Fruit fly (Drosophila melanogaster): ENCODE results near the gene ftz.

Gene ftz

DNA sequence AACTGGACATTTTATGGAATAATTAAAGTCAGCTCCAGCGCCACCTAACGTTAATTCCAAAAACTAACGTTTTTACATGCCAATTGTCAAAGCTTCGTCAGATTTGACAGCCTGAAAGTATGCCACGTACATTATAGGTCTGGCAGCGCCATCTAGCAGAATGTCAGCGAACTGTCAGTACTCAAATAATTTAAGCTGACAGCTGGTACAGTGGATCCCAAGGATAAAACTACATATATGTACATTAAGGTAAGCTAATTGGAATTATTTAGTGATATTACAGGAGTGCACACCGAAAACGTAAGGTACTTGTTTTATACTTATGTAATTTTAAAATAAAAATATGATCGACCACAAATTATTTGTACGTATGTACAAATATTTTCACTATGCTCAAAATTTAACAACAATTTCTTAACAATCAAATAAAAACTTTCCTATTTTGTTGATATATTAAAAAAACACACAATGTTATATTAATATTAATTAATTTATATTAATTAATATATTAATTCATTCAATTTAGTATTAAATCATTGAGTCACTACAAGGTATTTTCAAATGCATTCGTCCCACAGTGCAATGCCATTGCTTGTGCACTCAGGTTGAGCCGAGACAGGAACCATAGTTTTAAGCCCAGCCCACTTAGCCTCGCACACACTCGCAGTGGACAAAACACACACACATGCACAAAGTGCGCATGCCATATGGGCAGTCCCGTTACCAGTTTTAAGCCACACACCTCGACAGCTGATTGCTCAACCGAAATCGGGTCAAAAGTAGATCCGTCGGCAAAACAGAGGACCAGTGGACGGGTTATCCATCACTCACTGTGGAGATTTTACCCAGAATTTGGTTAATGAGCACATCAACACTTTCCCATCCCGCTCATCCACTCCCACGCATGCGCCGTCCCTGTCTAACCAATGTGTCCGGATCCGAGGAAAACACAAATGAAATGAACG, 48.4 kb downstream of the ftz start:
- peak; percentile 54 for TF ChIP-seq h (GFP tag; optimal IDR thresholded peaks at IDR 0.05)
- TF ChIP-seq HLH106 (tag; optimal IDR thresholded peaks at IDR 0.05): peak; percentile 78
- TF ChIP-seq Sp1 (GFP tag; optimal IDR thresholded peaks at IDR 0.05): peak; percentile 83
- TF ChIP-seq psq (GFP tag; optimal IDR thresholded peaks at IDR 0.05): peak; percentile 71
- TF ChIP-seq fru (GFP tag; optimal IDR thresholded peaks at IDR 0.05): peak; percentile 69
- peak; percentile 45 for TF ChIP-seq Hnf4 (GFP tag; optimal IDR thresholded peaks at IDR 0.05)
- peak; percentile 47 for TF ChIP-seq Hr83 (GFP tag; optimal IDR thresholded peaks at IDR 0.05; ENCODE audit: poor library complexity, severe bottlenecking)
- peak; percentile 12 for TF ChIP-seq ey (GFP tag; optimal IDR thresholded peaks at IDR 0.05)
- TF ChIP-seq dmrt93B (GFP tag; optimal IDR thresholded peaks at IDR 0.05): peak; percentile 50
- no peak for TF ChIP-seq Rel (GFP tag; optimal IDR thresholded peaks at IDR 0.05)
- no peak for TF ChIP-seq Rel (tag; optimal IDR thresholded peaks at IDR 0.05)
- no peak for TF ChIP-seq Mio (GFP tag; optimal IDR thresholded peaks at IDR 0.05)
- TF ChIP-seq rgr (GFP tag; optimal IDR thresholded peaks at IDR 0.05): peak; percentile 74
- TF ChIP-seq Myc (optimal IDR thresholded peaks at IDR 0.05): peak; percentile 94
- TF ChIP-seq usp (GFP tag; optimal IDR thresholded peaks at IDR 0.05): no peak
- TF ChIP-seq woc (GFP tag; optimal IDR thresholded peaks at IDR 0.05): peak; percentile 47
- TF ChIP-seq foxo (GFP tag; optimal IDR thresholded peaks at IDR 0.05): peak in 1 of 2 experiments; percentile 72
- peak; percentile 73 for TF ChIP-seq OdsH (GFP tag; optimal IDR thresholded peaks at IDR 0.05)
- TF ChIP-seq brk (GFP tag; optimal IDR thresholded peaks at IDR 0.05): peak; percentile 72
- no peak for TF ChIP-seq tai (GFP tag; optimal IDR thresholded peaks at IDR 0.05)
- peak; percentile 10 for TF ChIP-seq br (GFP tag; optimal IDR thresholded peaks at IDR 0.05)
- TF ChIP-seq Abd-B (GFP tag; optimal IDR thresholded peaks at IDR 0.05): no peak
- peak; percentile 77 for TF ChIP-seq sv (GFP tag; optimal IDR thresholded peaks at IDR 0.05)

- TF ChIP-seq GATAd (GFP tag; optimal IDR thresholded peaks at IDR 0.05) (peak; percentile 38), foxo (GFP tag; optimal IDR thresholded peaks at IDR 0.05) (peak; percentile 39 to 96), Jra (GFP tag; optimal IDR thresholded peaks at IDR 0.05) (peak; percentile 79), dmrt93B (GFP tag; optimal IDR thresholded peaks at IDR 0.05) (peak; percentile 90), dsf (GFP tag; optimal IDR thresholded peaks at IDR 0.05; ENCODE audit: borderline replicate concordance) (peak; percentile 35), fru (GFP tag; optimal IDR thresholded peaks at IDR 0.05) (peak; percentile 96), Myc (optimal IDR thresholded peaks at IDR 0.05) (no peak), dl (GFP tag; optimal IDR thresholded peaks at IDR 0.05; ENCODE audit: insufficient read depth in 1 of 2, partially characterized antibody in 2 of 2) (no peak), OdsH (GFP tag; optimal IDR thresholded peaks at IDR 0.05) (peak; percentile 90), CrebA (GFP tag; optimal IDR thresholded peaks at IDR 0.05; ENCODE audit: borderline replicate concordance) (peak; percentile 84), Abd-B (GFP tag; optimal IDR thresholded peaks at IDR 0.05) (no peak), lola (GFP tag; optimal IDR thresholded peaks at IDR 0.05) (no peak), N (GFP tag; optimal IDR thresholded peaks at IDR 0.05) (no peak), sage (GFP tag; optimal IDR thresholded peaks at IDR 0.05) (peak; percentile 89), CG9705 (GFP tag; optimal IDR thresholded peaks at IDR 0.05) (peak; percentile 89), Rel (GFP tag; optimal IDR thresholded peaks at IDR 0.05) (peak; percentile 7), Rel (tag; optimal IDR thresholded peaks at IDR 0.05) (peak; percentile 70), tai (GFP tag; optimal IDR thresholded peaks at IDR 0.05) (peak; percentile 86), brk (GFP tag; optimal IDR thresholded peaks at IDR 0.05) (peak; percentile 85), ey (GFP tag; optimal IDR thresholded peaks at IDR 0.05) (peak; percentile 91), Hr83 (GFP tag; optimal IDR thresholded peaks at IDR 0.05; ENCODE audit: poor library complexity, severe bottlenecking) (peak; percentile 41), HLH106 (tag; optimal IDR thresholded peaks at IDR 0.05) (peak; percentile 95), rgr (GFP tag; optimal IDR thresholded peaks at IDR 0.05) (peak; percentile 90), br (GFP tag; optimal IDR thresholded peaks at IDR 0.05) (peak; percentile 94), Hnf4 (GFP tag; optimal IDR thresholded peaks at IDR 0.05) (peak; percentile 89), Dif (GFP tag; optimal IDR thresholded peaks at IDR 0.05; ENCODE audit: partially characterized antibody) (no peak), woc (GFP tag; optimal IDR thresholded peaks at IDR 0.05) (peak; percentile 83), sv (GFP tag; optimal IDR thresholded peaks at IDR 0.05) (peak; percentile 57), jim (GFP tag; optimal IDR thresholded peaks at IDR 0.05) (no peak), Dfd (GFP tag; optimal IDR thresholded peaks at IDR 0.05) (no peak), CG32264 (GFP tag; optimal IDR thresholded peaks at IDR 0.05) (peak; percentile 87), h (GFP tag; optimal IDR thresholded peaks at IDR 0.05) (peak; percentile 96), psq (GFP tag; optimal IDR thresholded peaks at IDR 0.05) (peak; percentile 87), Sp1 (GFP tag; optimal IDR thresholded peaks at IDR 0.05) (peak; percentile 95)
Measured at dm6 chr3R:6914396-6914795, 50.3 kb downstream of the ftz start.

All from whole organism, wandering third instar larva.